Worm (Caenorhabditis elegans) whole organism, L3 larva: Measurements from ENCODE around the gene T05G5.4.

Experiments
- R02D3.7 ChIP-seq: fragments of 150-350 bp; optimal IDR thresholded peaks from 2 replicates; lab custom pipeline; 2014; ENCODE audit warnings: missing biosample characterization, missing genetic modification characterization
- aly-2 ChIP-seq: fragments of 150-350 bp; optimal IDR thresholded peaks from 2 replicates; lab custom pipeline; 2014; ENCODE audit warnings: missing biosample characterization, missing genetic modification characterization
- ama-1 ChIP-seq: fragments of 150-350 bp; optimal IDR thresholded peaks from 2 replicates; lab custom pipeline; 2018
- elt-1 ChIP-seq: fragments of 150-350 bp; optimal IDR thresholded peaks from 2 replicates; lab custom pipeline; 2014; ENCODE audit warnings: missing biosample characterization, missing genetic modification characterization
- nhr-11 ChIP-seq: fragments of 150-350 bp; optimal IDR thresholded peaks from 2 replicates; lab custom pipeline; 2014; ENCODE audit warnings: missing biosample characterization, missing genetic modification characterization
- nhr-12 ChIP-seq: fragments of 150-350 bp; optimal IDR thresholded peaks from 2 replicates; lab custom pipeline; 2014; ENCODE audit warnings: missing biosample characterization, missing genetic modification characterization
- nhr-77 ChIP-seq: fragments of 150-350 bp; optimal IDR thresholded peaks from 2 replicates; lab custom pipeline; 2014; ENCODE audit warnings: missing biosample characterization, missing genetic modification characterization
- pha-4 ChIP-seq: fragments of 150-350 bp; optimal IDR thresholded peaks from 2 replicates; lab custom pipeline; 2014; ENCODE audit warnings: missing biosample characterization, missing genetic modification reagents, missing genetic modification characterization
- skn-1 ChIP-seq: fragments of 150-350 bp; optimal IDR thresholded peaks from 2 replicates; lab custom pipeline; 2014; ENCODE audit warnings: missing biosample characterization, missing genetic modification characterization
- unc-39 ChIP-seq: sonication (generic microtip); optimal IDR thresholded peaks from 4 replicates; lab custom pipeline; 2017; ENCODE audit warnings: missing biosample characterization, missing genetic modification characterization

DNA sequence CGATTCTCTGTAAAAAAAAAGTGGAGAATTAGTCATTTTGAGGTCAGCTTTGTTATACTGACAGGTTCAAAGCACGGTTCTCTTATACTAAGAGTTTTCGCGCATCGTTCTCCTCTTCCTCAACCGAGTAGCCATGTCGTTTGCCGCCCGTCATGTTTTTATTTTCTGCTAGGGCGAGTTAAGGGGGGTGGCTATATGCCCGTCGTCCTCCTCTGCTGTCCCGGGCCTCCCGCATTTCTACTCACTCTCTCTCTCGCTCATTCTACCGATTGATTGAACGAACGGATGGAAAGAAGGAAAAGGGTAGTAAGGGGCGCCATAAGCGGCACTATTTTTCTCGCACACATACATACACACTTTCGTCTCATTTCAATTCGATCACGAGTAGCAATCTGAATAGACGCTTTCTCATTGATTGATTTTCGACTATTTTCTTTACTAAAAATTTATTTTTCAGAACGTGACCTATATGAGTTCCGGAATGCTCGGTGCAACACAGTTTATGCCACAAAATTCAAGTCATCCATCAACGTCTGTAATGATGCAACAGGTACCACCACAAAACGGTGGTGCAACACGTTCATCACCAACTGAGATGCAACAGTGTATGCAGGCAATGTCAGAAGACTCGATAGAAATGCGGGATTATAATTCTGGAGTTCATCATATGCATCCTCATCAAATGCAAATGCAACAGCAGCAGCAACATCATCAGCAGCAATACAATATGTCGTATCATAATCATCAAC is 43.4 kb upstream of the T05G5.4 start:
- TF ChIP-seq skn-1 (tag; lab: Kevin White, UChicago) (no peak), nhr-77 (tag; lab: Kevin White, UChicago) (no peak), unc-39 (tag; lab: Kevin White, UChicago) (no peak), nhr-11 (tag; lab: Kevin White, UChicago) (no peak), R02D3.7 (no peak), aly-2 (tag; lab: Kevin White, UChicago) (no peak), ama-1 (lab: Kevin White, UChicago) (no peak), nhr-12 (tag; lab: Kevin White, UChicago) (no peak), pha-4 (tag; lab: Kevin White, UChicago) (no peak), elt-1 (tag; lab: Kevin White, UChicago) (no peak)
